Worm (Caenorhabditis elegans) whole organism, L3 larva: ENCODE results near the gene W10G11.19.
A peak's percentile ranks its signal among the peaks of the same experiment; 100 is the strongest.
"Not testable (repeated sequence)": the region's sequence is repeated elsewhere in the genome, so short reads cannot be mapped to it uniquely, and the experiment has no call there.

Experiments used
- ceh-82 ChIP-seq: fragments of 150-350 bp; optimal IDR thresholded peaks from 2 replicates; lab custom pipeline; 2014; ENCODE audit warnings: missing biosample characterization, missing genetic modification characterization
- fkh-2 ChIP-seq: fragments of 150-350 bp; optimal IDR thresholded peaks from 2 replicates; lab custom pipeline; 2014; ENCODE audit warnings: missing biosample characterization, missing genetic modification reagents, missing genetic modification characterization
- lin-15B ChIP-seq: fragments of 150-350 bp; optimal IDR thresholded peaks from 2 replicates; lab custom pipeline; 2014; ENCODE audit warnings: missing biosample characterization, missing genetic modification characterization
- lin-39 ChIP-seq: fragments of 150-350 bp; optimal IDR thresholded peaks from 2 replicates; lab custom pipeline; 2018; ENCODE audit warnings: missing biosample characterization, missing genetic modification reagents, missing genetic modification characterization
- nhr-12 ChIP-seq: fragments of 150-350 bp; optimal IDR thresholded peaks from 2 replicates; lab custom pipeline; 2014; ENCODE audit warnings: missing biosample characterization, missing genetic modification characterization
- nhr-25 ChIP-seq: sonication (generic microtip); optimal IDR thresholded peaks from 2 replicates; lab custom pipeline; 2017; ENCODE audit warnings: missing biosample characterization, missing genetic modification characterization
- nhr-76 ChIP-seq: fragments of 150-350 bp; sonication (generic microtip); optimal IDR thresholded peaks from 5 replicates; lab custom pipeline; 2014; ENCODE audit warnings: missing biosample characterization, missing genetic modification characterization
- pha-4 ChIP-seq: fragments of 150-350 bp; optimal IDR thresholded peaks from 2 replicates; lab custom pipeline; 2014; ENCODE audit warnings: missing biosample characterization, missing genetic modification reagents, missing genetic modification characterization
- sea-2 ChIP-seq: fragments of 150-350 bp; sonication (generic microtip); optimal IDR thresholded peaks from 4 replicates; lab custom pipeline; 2014; ENCODE audit warnings: missing biosample characterization, missing genetic modification reagents, missing genetic modification characterization
- snpc-4 ChIP-seq: fragments of 150-350 bp; optimal IDR thresholded peaks from 2 replicates; lab custom pipeline; 2014; ENCODE audit warnings: missing biosample characterization, missing genetic modification characterization
- ztf-11 ChIP-seq: fragments of 150-350 bp; optimal IDR thresholded peaks from 2 replicates; lab custom pipeline; 2014; ENCODE audit warnings: missing biosample characterization, missing genetic modification characterization

- TF ChIP-seq snpc-4 (tag; lab: Kevin White, UChicago) (peak; percentile 2), pha-4 (tag; lab: Kevin White, UChicago) (peak; percentile 49), lin-39 (peak; percentile 52), lin-15B (tag; lab: Kevin White, UChicago) (peak; percentile 83)
- not testable (repeated sequence) for TF ChIP-seq nhr-76 (tag; lab: Kevin White, UChicago); ztf-11; nhr-25 (tag; lab: Kevin White, UChicago); fkh-2; ceh-82 (tag; lab: Kevin White, UChicago); nhr-12 (tag; lab: Kevin White, UChicago); sea-2
Observed at ce11 chrII:3523547-3523946, 26.9 kb upstream of the W10G11.19 start.
